Worm (Caenorhabditis elegans) whole organism, early embryonic: ENCODE data around the gene K01D12.9.

Source experiments
- aly-1 ChIP-seq: sonication (generic microtip); optimal IDR thresholded peaks from 2 replicates; lab custom pipeline; 2016; ENCODE audit warnings: missing genetic modification characterization, missing compliant biosample characterization
- ama-1 ChIP-seq: fragments of 150-350 bp; optimal IDR thresholded peaks from 2 replicates; lab custom pipeline; 2014
- ceh-13 ChIP-seq: fragments of 200-800 bp; sonication (Bioruptor generic); optimal IDR thresholded peaks from 2 replicates; lab custom pipeline; 2018; ENCODE audit warnings: mild to moderate bottlenecking, missing genetic modification characterization, missing compliant biosample characterization
- ets-7 ChIP-seq: sonication (generic microtip); optimal IDR thresholded peaks from 2 replicates; lab custom pipeline; 2016; ENCODE audit warnings: missing genotype, missing genetic modification characterization, missing compliant biosample characterization
- flt-1 ChIP-seq: fragments of 200-800 bp; sonication (Bioruptor generic); IDR thresholded peaks from 2 replicates; pipeline ENCODE4 v1.3.6; 2022; ENCODE audit warnings: missing genetic modification characterization, missing compliant biosample characterization
- hnd-1 ChIP-seq: sonication (generic microtip); optimal IDR thresholded peaks from 2 replicates; lab custom pipeline; 2016; ENCODE audit warnings: missing genetic modification characterization, missing compliant biosample characterization
- pes-1 ChIP-seq: fragments of 200-800 bp; sonication (Bioruptor generic); IDR thresholded peaks from 2 replicates; pipeline ENCODE4 v1.3.6; 2022; ENCODE audit warnings: missing genetic modification reagents, missing genetic modification characterization, missing compliant biosample characterization
- scrt-1 ChIP-seq: fragments of 200-800 bp; sonication (Bioruptor generic); IDR thresholded peaks from 2 replicates; pipeline ENCODE4 v1.3.6; 2022; ENCODE audit warnings: missing genetic modification characterization, missing compliant biosample characterization
- tbx-37 ChIP-seq: fragments of 200-800 bp; sonication (Bioruptor generic); conservative IDR thresholded peaks from 2 replicates; pipeline ENCODE4 v1.3.6; 2022; ENCODE audit warnings: missing genetic modification reagents, missing genetic modification characterization, missing compliant biosample characterization
- tra-4 ChIP-seq: sonication (generic microtip); optimal IDR thresholded peaks from 2 replicates; lab custom pipeline; 2017; ENCODE audit warnings: missing genetic modification characterization, missing compliant biosample characterization

DNA sequence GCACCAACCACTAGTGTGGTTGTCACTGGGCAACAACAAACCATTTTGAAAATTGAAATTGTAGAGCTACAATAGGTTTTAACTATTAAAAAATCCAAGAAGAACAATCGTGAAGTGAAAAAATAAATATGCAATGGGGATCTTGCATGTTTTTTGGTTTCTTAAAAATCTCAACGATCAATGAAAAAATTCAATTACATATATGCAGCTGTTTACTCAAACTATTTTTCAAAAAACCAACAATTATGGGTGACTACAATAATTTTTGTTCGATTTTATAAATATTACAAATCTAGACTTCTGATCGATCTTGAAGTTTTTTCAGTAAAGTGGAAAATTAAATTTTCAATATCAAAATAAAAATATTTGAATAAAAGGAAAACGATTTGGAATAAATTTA lies 4.1 kb upstream of the K01D12.9 start, which contains the start of gene cdr-4:
- TF ChIP-seq aly-1 (tag; lab: Kevin White, UChicago) (no peak), ceh-13 (GFP tag; lab: Kevin White, UChicago) (no peak), hnd-1 (no peak), flt-1 (no peak), ama-1 (no peak), scrt-1 (GFP tag; lab: Robert Waterston, UW) (no peak), tbx-37 (GFP tag; lab: Robert Waterston, UW) (no peak), tra-4 (tag; lab: Kevin White, UChicago) (no peak), pes-1 (GFP tag; lab: Robert Waterston, UW) (no peak), ets-7 (tag; lab: Kevin White, UChicago) (no peak)
